Worm (Caenorhabditis elegans): ENCODE data around the gene egli-1.

Gene egli-1

ce11 chrII:9306835-9307234 lies 16.9 kb upstream of the egli-1 start:
- no peak for TF ChIP-seq mep-1 (tag; optimal IDR thresholded peaks at IDR 0.05)
- no peak for TF ChIP-seq hpl-2 (GFP tag; optimal IDR thresholded peaks at IDR 0.05)
- no peak for TF ChIP-seq ceh-88 (GFP tag; IDR thresholded peaks at IDR 0.05)
- no peak for TF ChIP-seq elt-3 (tag; optimal IDR thresholded peaks at IDR 0.05)
- no peak for TF ChIP-seq ceh-82 (tag; optimal IDR thresholded peaks at IDR 0.05)
- TF ChIP-seq ceh-8 (GFP tag; optimal IDR thresholded peaks at IDR 0.05): no peak
- TF ChIP-seq nhr-28 (tag; optimal IDR thresholded peaks at IDR 0.05): no peak
- no peak for TF ChIP-seq unc-86 (tag; optimal IDR thresholded peaks at IDR 0.05)
- no peak for TF ChIP-seq Y116A8C.19 (tag; optimal IDR thresholded peaks at IDR 0.05; ENCODE audit: borderline replicate concordance)
- TF ChIP-seq swsn-7 (tag; optimal IDR thresholded peaks at IDR 0.05): no peak
- no peak for TF ChIP-seq nhr-11 (tag; optimal IDR thresholded peaks at IDR 0.05)
- TF ChIP-seq egl-27 (tag; optimal IDR thresholded peaks at IDR 0.05): no peak
- no peak for TF ChIP-seq F16B12.6 (tag; optimal IDR thresholded peaks at IDR 0.05)
- TF ChIP-seq lsy-2 (tag; optimal IDR thresholded peaks at IDR 0.05): peak in 1 of 2 experiments; percentile 27
- peak; percentile 60 for TF ChIP-seq lin-39 (tag; optimal IDR thresholded peaks at IDR 0.05)
- TF ChIP-seq pax-3 (tag; optimal IDR thresholded peaks at IDR 0.05): no peak
- TF ChIP-seq mab-9 (GFP tag; IDR thresholded peaks at IDR 0.05): no peak
- TF ChIP-seq C16A3.4 (tag; optimal IDR thresholded peaks at IDR 0.05): no peak
- peak; percentile 70 for TF ChIP-seq rnt-1 (tag; optimal IDR thresholded peaks at IDR 0.05)
- peak; percentile 78 for TF ChIP-seq lin-14 (GFP tag; optimal IDR thresholded peaks at IDR 0.05)
- TF ChIP-seq ets-5 (GFP tag; IDR thresholded peaks at IDR 0.05): no peak
- no peak for TF ChIP-seq sox-4 (tag; optimal IDR thresholded peaks at IDR 0.05)
- peak; percentile 42 for TF ChIP-seq unc-130 (tag; optimal IDR thresholded peaks at IDR 0.05)
- no peak for TF ChIP-seq efl-1 (optimal IDR thresholded peaks at IDR 0.05)
- TF ChIP-seq efl-1 (GFP tag; optimal IDR thresholded peaks at IDR 0.05 in 1 of 2): peak in 1 of 2 experiments; percentile 20
- TF ChIP-seq unc-30 (tag; optimal IDR thresholded peaks at IDR 0.05): no peak
- TF ChIP-seq tlp-1 (tag; optimal IDR thresholded peaks at IDR 0.05): no peak
- no peak for TF ChIP-seq ztf-4 (tag; optimal IDR thresholded peaks at IDR 0.05)
- TF ChIP-seq hlh-17 (GFP tag; optimal IDR thresholded peaks at IDR 0.05; ENCODE audit: borderline replicate concordance): no peak
- no peak for TF ChIP-seq lir-3 (tag; optimal IDR thresholded peaks at IDR 0.05; ENCODE audit: poor library complexity)
- peak; percentile 9 for TF ChIP-seq fkh-4 (tag; optimal IDR thresholded peaks at IDR 0.05; ENCODE audit: borderline replicate concordance)
- TF ChIP-seq nhr-85 (tag): no peak
- TF ChIP-seq tbx-2 (tag; optimal IDR thresholded peaks at IDR 0.05): no peak
- no peak for TF ChIP-seq nhr-90 (tag; optimal IDR thresholded peaks at IDR 0.05; ENCODE audit: poor library complexity)
- TF ChIP-seq ces-1 (GFP tag; optimal IDR thresholded peaks at IDR 0.05): no peak
- TF ChIP-seq C34B4.2 (tag; optimal IDR thresholded peaks at IDR 0.05): no peak
- TF ChIP-seq nhr-76 (tag; optimal IDR thresholded peaks at IDR 0.05): no peak
- TF ChIP-seq elt-2 (tag; optimal IDR thresholded peaks at IDR 0.05): no peak
- TF ChIP-seq sup-37 (GFP tag; optimal IDR thresholded peaks at IDR 0.05): no peak
- TF ChIP-seq alr-1 (tag; optimal IDR thresholded peaks at IDR 0.05; ENCODE audit: borderline replicate concordance): no peak
- no peak for TF ChIP-seq efl-3 (GFP tag; optimal IDR thresholded peaks at IDR 0.05)
- TF ChIP-seq nhr-84 (tag; optimal IDR thresholded peaks at IDR 0.05): no peak
- TF ChIP-seq skn-1 (tag; optimal IDR thresholded peaks at IDR 0.05): no peak
- TF ChIP-seq lin-15B (tag; optimal IDR thresholded peaks at IDR 0.05): no peak
- no peak for TF ChIP-seq unc-62 (GFP tag; optimal IDR thresholded peaks at IDR 0.05)
- no peak for TF ChIP-seq snpc-4 (tag; optimal IDR thresholded peaks at IDR 0.05)
- peak; percentile 66 for TF ChIP-seq dsc-1 (tag; optimal IDR thresholded peaks at IDR 0.05)
- TF ChIP-seq sptf-1 (tag; optimal IDR thresholded peaks at IDR 0.05): no peak
- no peak for TF ChIP-seq vab-15 (tag; optimal IDR thresholded peaks at IDR 0.05)
- TF ChIP-seq grh-1 (GFP tag; IDR thresholded peaks at IDR 0.05): no peak
- TF ChIP-seq nhr-20 (tag; optimal IDR thresholded peaks at IDR 0.05): no peak
- no peak for TF ChIP-seq hlh-4 (tag; optimal IDR thresholded peaks at IDR 0.05)
- no peak for TF ChIP-seq ztf-11 (tag; optimal IDR thresholded peaks at IDR 0.05)
- TF ChIP-seq nhr-71 (tag; optimal IDR thresholded peaks at IDR 0.05): peak; percentile 47

All from whole organism, L1 larva.